Fruit fly (Drosophila melanogaster) whole organism, embryonic: Measurements from ENCODE around the gene CG31104.

Experiments used
- Atf3 ChIP-seq: fragments of 200-800 bp; sonication (Bioruptor generic); optimal IDR thresholded peaks from 3 replicates; lab custom pipeline; 2016; ENCODE audit warnings: missing biosample characterization, missing genetic modification characterization
- Bteb2 ChIP-seq: fragments of 200-800 bp; sonication (Bioruptor generic); optimal IDR thresholded peaks from 2 replicates; lab custom pipeline; 2016; ENCODE audit warnings: missing biosample characterization, missing genetic modification characterization
- CG10979 ChIP-seq: fragments of 200-800 bp; sonication (Bioruptor generic); optimal IDR thresholded peaks from 2 replicates; lab custom pipeline; 2018; ENCODE audit warnings: missing biosample characterization, mild to moderate bottlenecking, missing genetic modification characterization, moderate library complexity
- CG1233 ChIP-seq: fragments of 200-800 bp; sonication (Bioruptor generic); optimal IDR thresholded peaks from 4 replicates; lab custom pipeline; 2018; ENCODE audit warnings: missing biosample characterization, mild to moderate bottlenecking, missing genetic modification characterization
- CG12391 ChIP-seq: fragments of 200-800 bp; sonication (Bioruptor generic); optimal IDR thresholded peaks from 3 replicates; lab custom pipeline; 2018; ENCODE audit warnings: missing biosample characterization, mild to moderate bottlenecking, missing genetic modification characterization, moderate library complexity
- CG12769 ChIP-seq: fragments of 200-800 bp; sonication (Bioruptor generic); optimal IDR thresholded peaks from 2 replicates; lab custom pipeline; 2019; ENCODE audit warnings: missing biosample characterization, mild to moderate bottlenecking, missing genetic modification characterization, moderate library complexity
- CG15696 ChIP-seq: fragments of 200-800 bp; sonication (Bioruptor generic); optimal IDR thresholded peaks from 2 replicates; lab custom pipeline; 2019; ENCODE audit warnings: missing biosample characterization, mild to moderate bottlenecking, missing genetic modification characterization, moderate library complexity
- CG16779 ChIP-seq: fragments of 200-800 bp; sonication (Bioruptor generic); IDR thresholded peaks from 2 replicates; pipeline ENCODE4 v1.3.6; 2022; ENCODE audit warnings: missing biosample characterization, missing genetic modification characterization
- CG16863 ChIP-seq: fragments of 200-800 bp; sonication (Bioruptor generic); optimal IDR thresholded peaks from 3 replicates; lab custom pipeline; 2016; ENCODE audit warnings: missing biosample characterization, missing genetic modification characterization
- CG17385 ChIP-seq: fragments of 200-800 bp; sonication (Bioruptor generic); optimal IDR thresholded peaks from 3 replicates; lab custom pipeline; 2018; ENCODE audit warnings: missing biosample characterization, mild to moderate bottlenecking, missing genetic modification characterization
- CG18011 ChIP-seq: fragments of 200-800 bp; sonication (Bioruptor generic); optimal IDR thresholded peaks from 2 replicates; lab custom pipeline; 2017; ENCODE audit warnings: missing biosample characterization, missing genetic modification characterization, mild to moderate bottlenecking, moderate library complexity, missing genotype
- CG2199 ChIP-seq: fragments of 200-800 bp; sonication (Bioruptor generic); IDR thresholded peaks from 3 replicates; pipeline ENCODE4 v1.3.6; 2022; ENCODE audit warnings: missing biosample characterization, missing genetic modification characterization
- CG2678 ChIP-seq: fragments of 200-800 bp; sonication (Bioruptor generic); optimal IDR thresholded peaks from 3 replicates; lab custom pipeline; 2019; ENCODE audit warnings: missing biosample characterization, mild to moderate bottlenecking, missing genetic modification characterization, moderate library complexity
- CG2712 ChIP-seq: fragments of 200-800 bp; optimal IDR thresholded peaks from 3 replicates; lab custom pipeline; 2019; ENCODE audit warnings: missing biosample characterization, mild to moderate bottlenecking, missing genetic modification characterization, moderate library complexity
- CG3163 ChIP-seq: fragments of 200-800 bp; sonication (Bioruptor generic); optimal IDR thresholded peaks from 3 replicates; lab custom pipeline; 2016; ENCODE audit warnings: missing biosample characterization, missing genetic modification characterization
- CG7839 ChIP-seq: fragments of 200-800 bp; sonication (Bioruptor generic); optimal IDR thresholded peaks from 3 replicates; lab custom pipeline; 2018; ENCODE audit warnings: missing biosample characterization, mild to moderate bottlenecking, missing genetic modification characterization, moderate library complexity
- CG9437 ChIP-seq: fragments of 200-800 bp; sonication (Bioruptor generic); optimal IDR thresholded peaks from 2 replicates; lab custom pipeline; 2018; ENCODE audit warnings: missing biosample characterization, mild to moderate bottlenecking, missing genetic modification characterization
- Deaf1 ChIP-seq: fragments of 200-800 bp; optimal IDR thresholded peaks from 3 replicates; lab custom pipeline; 2019; ENCODE audit warnings: missing biosample characterization, mild to moderate bottlenecking, missing genetic modification characterization, moderate library complexity
- Dll ChIP-seq: fragments of 200-800 bp; sonication (Bioruptor generic); IDR thresholded peaks from 4 replicates; pipeline ENCODE4 v1.3.6; 2022; ENCODE audit warnings: missing biosample characterization, missing genetic modification characterization; ENCODE audit not compliant: partially characterized antibody
- Doc2 ChIP-seq: fragments of 200-800 bp; sonication (Bioruptor generic); IDR thresholded peaks from 2 replicates; pipeline ENCODE4 v1.3.6; 2022; ENCODE audit warnings: missing biosample characterization, missing genetic modification characterization
- Ets65A ChIP-seq: fragments of 200-800 bp; sonication (Bioruptor generic); peaks from one replicate; lab custom pipeline; 2016; ENCODE audit warnings: missing biosample characterization, missing genetic modification characterization
- H2.0 ChIP-seq: fragments of 200-800 bp; sonication (Bioruptor generic); IDR thresholded peaks from 2 replicates; pipeline ENCODE4 v1.3.6; 2022; ENCODE audit warnings: missing biosample characterization, missing genetic modification characterization
- Med ChIP-seq: fragments of 200-800 bp; sonication (Bioruptor generic); peaks from one replicate; lab custom pipeline; 2016; ENCODE audit warnings: missing biosample characterization, missing genetic modification characterization, mild to moderate bottlenecking, inconsistent platforms, moderate library complexity
- PHDP ChIP-seq: fragments of 200-800 bp; sonication (Bioruptor generic); optimal IDR thresholded peaks from 3 replicates; lab custom pipeline; 2018; ENCODE audit warnings: missing biosample characterization, mild to moderate bottlenecking, missing genetic modification characterization, moderate library complexity
- Trl ChIP-seq, 3 experiments: fragments of >200 bp in 2 of 3; fragments of 200-800 bp in 1 of 3; sonication (Bioruptor generic) in 1 of 3; optimal IDR thresholded peaks; 2 replicates in 1 of 3; 3 replicates in 2 of 3; lab custom pipeline; 2016 to 2017; ENCODE audit warnings: missing biosample characterization in 1 of 3, missing genetic modification characterization in 1 of 3
- Vsx1 ChIP-seq: fragments of 200-800 bp; sonication (Bioruptor generic); optimal IDR thresholded peaks from 2 replicates; lab custom pipeline; 2017; ENCODE audit warnings: missing biosample characterization, mild to moderate bottlenecking, missing genetic modification characterization, missing genetic modification reagents
- abd-A ChIP-seq: fragments of 200-800 bp; sonication (Bioruptor generic); optimal IDR thresholded peaks from 3 replicates; lab custom pipeline; 2019; ENCODE audit warnings: missing biosample characterization, mild to moderate bottlenecking, missing genetic modification characterization, moderate library complexity
- btn ChIP-seq: fragments of 200-800 bp; sonication (Bioruptor generic); optimal IDR thresholded peaks from 2 replicates; lab custom pipeline; 2016; ENCODE audit warnings: missing biosample characterization, missing genetic modification characterization
- caup ChIP-seq: fragments of 200-800 bp; sonication (Bioruptor generic); optimal IDR thresholded peaks from 3 replicates; lab custom pipeline; 2017; ENCODE audit warnings: missing biosample characterization, mild to moderate bottlenecking, missing genetic modification characterization, moderate library complexity; ENCODE audit not compliant: severe bottlenecking
- chinmo ChIP-seq: fragments of 200-800 bp; sonication (Bioruptor generic); IDR thresholded peaks from 4 replicates; pipeline ENCODE4 v1.3.6; 2022; ENCODE audit warnings: missing biosample characterization, missing genetic modification characterization; ENCODE audit not compliant: partially characterized antibody
- ems ChIP-seq: fragments of 200-800 bp; sonication (Bioruptor generic); optimal IDR thresholded peaks from 3 replicates; lab custom pipeline; 2016; ENCODE audit warnings: missing biosample characterization, missing genetic modification characterization
- exex ChIP-seq: fragments of 200-800 bp; sonication (Bioruptor generic); optimal IDR thresholded peaks from 4 replicates; lab custom pipeline; 2018; ENCODE audit warnings: missing biosample characterization, mild to moderate bottlenecking, missing genetic modification characterization, moderate library complexity
- gcm ChIP-seq: fragments of 200-800 bp; sonication (Bioruptor generic); optimal IDR thresholded peaks from 2 replicates; lab custom pipeline; 2019; ENCODE audit warnings: missing biosample characterization, mild to moderate bottlenecking, missing genetic modification characterization, moderate library complexity
- grn ChIP-seq: fragments of 200-800 bp; sonication (Bioruptor generic); optimal IDR thresholded peaks from 3 replicates; lab custom pipeline; 2017; ENCODE audit warnings: missing biosample characterization, missing genetic modification characterization
- insv ChIP-seq, 2 experiments: fragments of 200-800 bp; sonication (Bioruptor generic); optimal IDR thresholded peaks; 3 replicates each; lab custom pipeline; 2016 to 2018; ENCODE audit warnings: missing biosample characterization in 2 of 2, missing genetic modification characterization in 2 of 2
- kni ChIP-seq: fragments of 200-800 bp; sonication (Bioruptor generic); optimal IDR thresholded peaks from 3 replicates; lab custom pipeline; 2017; ENCODE audit warnings: mild to moderate bottlenecking, missing biosample characterization, missing genetic modification reagents, missing genetic modification characterization
- lab ChIP-seq: fragments of 200-800 bp; sonication (Bioruptor generic); optimal IDR thresholded peaks from 3 replicates; lab custom pipeline; 2017; ENCODE audit warnings: missing biosample characterization, missing genetic modification characterization, mild to moderate bottlenecking, moderate library complexity, missing genetic modification reagents
- p53 ChIP-seq: fragments of 200-800 bp; sonication (Bioruptor generic); optimal IDR thresholded peaks from 2 replicates; lab custom pipeline; 2016; ENCODE audit warnings: missing biosample characterization, missing genetic modification characterization
- pho ChIP-seq: fragments of 200-800 bp; sonication (Bioruptor generic); optimal IDR thresholded peaks from 2 replicates; lab custom pipeline; 2016; ENCODE audit warnings: missing biosample characterization, missing genetic modification characterization
- pita ChIP-seq: fragments of 200-800 bp; sonication (Bioruptor generic); optimal IDR thresholded peaks from 2 replicates; lab custom pipeline; 2017; ENCODE audit warnings: missing biosample characterization, mild to moderate bottlenecking, missing genetic modification characterization
- ranshi ChIP-seq: fragments of 200-800 bp; sonication (Bioruptor generic); IDR thresholded peaks from 2 replicates; pipeline ENCODE4 v1.3.6; 2022; ENCODE audit warnings: missing biosample characterization, missing genetic modification characterization
- ro ChIP-seq: fragments of 200-800 bp; sonication (Bioruptor generic); IDR thresholded peaks from 2 replicates; pipeline ENCODE4 v1.3.6; 2022; ENCODE audit warnings: missing biosample characterization, missing genetic modification characterization
- sd ChIP-seq: fragments of 200-800 bp; sonication (Bioruptor generic); optimal IDR thresholded peaks from 3 replicates; lab custom pipeline; 2018; ENCODE audit warnings: missing biosample characterization, mild to moderate bottlenecking, missing genetic modification characterization, moderate library complexity
- sens ChIP-seq: fragments of 200-800 bp; sonication (Bioruptor generic); peaks from one replicate; lab custom pipeline; 2016; ENCODE audit warnings: missing biosample characterization, missing genetic modification characterization
- shn ChIP-seq: fragments of 200-800 bp; sonication (Bioruptor generic); optimal IDR thresholded peaks from 3 replicates; lab custom pipeline; 2016; ENCODE audit warnings: missing biosample characterization, missing genetic modification characterization
- sob ChIP-seq: fragments of 200-800 bp; sonication (Bioruptor generic); IDR thresholded peaks from 2 replicates; pipeline ENCODE4 v1.3.6; 2022; ENCODE audit warnings: missing biosample characterization, missing genetic modification characterization
- sqz ChIP-seq: fragments of 200-800 bp; sonication (Bioruptor generic); optimal IDR thresholded peaks from 3 replicates; lab custom pipeline; 2018; ENCODE audit warnings: missing biosample characterization, mild to moderate bottlenecking, missing genetic modification characterization
- sug ChIP-seq: fragments of 200-800 bp; optimal IDR thresholded peaks from 2 replicates; lab custom pipeline; 2019; ENCODE audit warnings: missing biosample characterization, mild to moderate bottlenecking, missing genetic modification characterization, moderate library complexity

Gene CG31104

dm6 chr3R:25312583-25312982 is 27.3 kb downstream of the CG31104 start (continued):
- TF ChIP-seq CG1233 (GFP tag; lab: Kevin White, UChicago) (peak; percentile 11), kni (GFP tag; lab: Kevin White, UChicago) (no peak), ems (GFP tag; lab: Kevin White, UChicago) (no peak), CG7839 (tag; lab: Kevin White, UChicago) (peak; percentile 11), Ets65A (GFP tag; lab: Kevin White, UChicago) (peak; percentile 43), ro (GFP tag; lab: Robert Waterston, UW) (no peak), pho (GFP tag; lab: Kevin White, UChicago) (no peak), CG9437 (GFP tag; lab: Kevin White, UChicago) (peak; percentile 1), caup (GFP tag; lab: Kevin White, UChicago) (peak; percentile 26), CG18011 (GFP tag; lab: Kevin White, UChicago) (no peak), CG2712 (tag; lab: Kevin White, UChicago) (no peak), lab (GFP tag; lab: Kevin White, UChicago) (peak; percentile 26), sqz (GFP tag; lab: Kevin White, UChicago) (no peak)

- TF ChIP-seq CG15696 (no peak), CG2199 (GFP tag; lab: Robert Waterston, UW) (no peak), sug (tag; lab: Kevin White, UChicago) (peak; percentile 15), Bteb2 (GFP tag; lab: Kevin White, UChicago) (no peak), lab (GFP tag; lab: Kevin White, UChicago) (peak; percentile 50), Vsx1 (GFP tag; lab: Kevin White, UChicago) (no peak), pita (GFP tag; lab: Kevin White, UChicago) (no peak), CG16779 (GFP tag; lab: Robert Waterston, UW) (no peak), sd (tag; lab: Kevin White, UChicago) (peak; percentile 2), CG16863 (GFP tag; lab: Kevin White, UChicago) (no peak), exex (peak; percentile 56), Doc2 (GFP tag; lab: Robert Waterston, UW) (no peak), Atf3 (GFP tag; lab: Kevin White, UChicago) (no peak), gcm (no peak), sob (GFP tag; lab: Robert Waterston, UW) (no peak), sens (peak; percentile 67), Deaf1 (tag; lab: Kevin White, UChicago) (peak; percentile 51), chinmo (GFP tag; lab: Robert Waterston, UW) (0 out of 4 replicates have a peak, but pooled peaks have one; percentile 57), btn (GFP tag; lab: Kevin White, UChicago) (no peak), CG12769 (tag; lab: Kevin White, UChicago) (peak; percentile 40), CG2678 (tag; lab: Kevin White, UChicago) (no peak), grn (peak; percentile 12)
Observed at dm6 chr3R:25313771-25314170, 28.5 kb downstream of the CG31104 start, which contains the start of gene CG31087. Gene CG31087 (minus strand): TSS chr3R:25313833.

- TF ChIP-seq Dll (GFP tag; lab: Robert Waterston, UW) (no peak), insv (GFP tag; optimal IDR thresholded peaks at IDR 0.05; lab: Kevin White, UChicago) (no peak), sens (peak; percentile 18), CG12391 (tag; lab: Kevin White, UChicago) (no peak), chinmo (GFP tag; lab: Robert Waterston, UW) (0 out of 4 replicates have a peak, but pooled peaks have one; percentile 24), Med (GFP tag; lab: Kevin White, UChicago) (peak; percentile 42), H2.0 (no peak), abd-A (tag; lab: Kevin White, UChicago) (no peak), CG10979 (tag; lab: Kevin White, UChicago) (no peak), CG3163 (GFP tag; lab: Kevin White, UChicago) (peak; percentile 44), CG2712 (tag; lab: Kevin White, UChicago) (no peak), shn (no peak), Trl (optimal IDR thresholded peaks at IDR 0.05; lab: Kevin White, UChicago) (peak in 1 of 2 experiments; percentile 18), Trl (GFP tag; optimal IDR thresholded peaks at IDR 0.05; lab: Kevin White, UChicago) (no peak), ranshi (GFP tag; lab: Robert Waterston, UW) (no peak), CG17385 (GFP tag; lab: Kevin White, UChicago) (no peak), p53 (GFP tag; lab: Kevin White, UChicago) (no peak), PHDP (tag; lab: Kevin White, UChicago) (peak; percentile 1)
Observed at dm6 chr3R:25316016-25316415, 30.7 kb downstream of the CG31104 start, which contains the start of gene CG10559. Gene CG10559 (minus strand): TSS chr3R:25316116.
